Worm (Caenorhabditis elegans): ENCODE data around the gene ddr-1.

DNA sequence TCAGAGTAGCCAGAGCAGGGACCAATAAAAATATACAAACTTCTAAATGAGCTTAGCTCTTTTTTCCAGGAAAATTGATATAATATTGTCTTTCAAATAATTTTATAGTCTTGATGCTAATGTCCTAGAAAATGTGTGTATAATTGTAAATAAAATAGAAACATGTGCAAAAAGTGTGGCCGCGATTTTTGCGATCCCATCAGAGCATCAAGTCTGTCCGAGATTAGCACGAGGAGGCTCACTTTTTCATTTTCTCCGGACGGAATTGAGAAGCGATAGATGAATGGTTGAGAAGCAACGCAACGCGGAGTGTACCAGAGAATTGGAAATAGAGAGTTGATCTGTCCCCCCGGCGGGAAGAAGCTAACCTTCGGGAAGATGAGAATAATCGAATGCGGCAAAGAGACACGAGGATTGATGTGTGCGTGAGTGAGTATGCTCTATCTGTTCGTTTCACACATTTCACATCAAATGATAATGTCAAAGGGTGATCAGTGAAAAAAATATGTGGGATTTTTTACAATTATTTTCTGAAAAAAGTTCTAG is 45.5 kb downstream of the ddr-1 start:
- TF ChIP-seq K02D7.2 (tag; optimal IDR thresholded peaks at IDR 0.05) (no peak), nhr-11 (tag; optimal IDR thresholded peaks at IDR 0.05) (no peak)
